Worm (Caenorhabditis elegans): ENCODE measurements around the gene B0034.7.

Gene B0034.7

DNA sequence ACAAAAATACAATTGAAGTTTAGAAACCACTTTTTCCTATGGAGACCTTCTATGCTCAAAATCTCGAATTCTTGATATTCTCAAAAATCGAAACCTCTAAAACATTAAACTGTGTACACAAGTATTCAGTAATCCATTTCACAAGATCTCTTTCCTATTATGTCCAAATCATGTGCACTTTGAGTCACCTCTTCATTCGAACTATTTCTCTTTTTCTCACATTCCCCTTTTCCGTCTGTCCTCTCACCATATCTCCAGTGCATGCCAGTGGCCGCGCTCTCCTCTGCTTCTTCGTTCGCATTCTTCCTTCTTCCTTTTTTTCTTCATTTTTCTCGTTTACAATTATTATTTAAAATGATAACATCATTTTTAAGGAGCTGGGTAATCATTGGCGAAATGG, 18.8 kb upstream of the B0034.7 start, which contains the start of gene F28B12.1:
Gene F28B12.1, plus strand, starts transcription at position 335 of the 400 bp plus-strand sequence.
- TF ChIP-seq W03F9.2 (tag; optimal IDR thresholded peaks at IDR 0.05) = no peak
- TF ChIP-seq him-1 (tag; optimal IDR thresholded peaks at IDR 0.05) = peak; percentile 16
- TF ChIP-seq dao-5 (tag; optimal IDR thresholded peaks at IDR 0.05) = no peak

DNA sequence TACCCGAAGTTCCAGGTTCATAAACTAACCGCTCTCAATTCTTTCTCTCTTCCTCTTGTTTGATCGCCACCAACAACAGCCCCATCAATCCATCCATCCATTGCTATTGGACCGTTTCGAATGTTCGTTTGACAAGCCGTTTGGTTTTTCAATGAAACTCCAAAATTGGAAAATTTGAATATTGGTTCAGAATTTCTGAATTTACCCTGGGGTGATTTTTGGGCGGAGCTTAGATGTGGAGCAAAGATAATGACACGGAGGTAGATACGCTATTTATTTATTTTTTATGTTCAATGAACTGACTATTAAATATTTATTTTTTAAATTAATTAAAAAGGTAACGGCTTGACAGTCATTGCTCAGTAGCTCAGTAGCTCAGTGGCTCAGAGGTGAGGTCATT, 17.1 kb upstream of the B0034.7 start, which contains the start of gene B0034.2:
Gene B0034.2, minus strand, starts transcription at position 101 of the 400 bp plus-strand sequence.
- TF ChIP-seq him-1 (tag; optimal IDR thresholded peaks at IDR 0.05) (no peak), dao-5 (tag; optimal IDR thresholded peaks at IDR 0.05) (no peak), W03F9.2 (tag; optimal IDR thresholded peaks at IDR 0.05) (no peak)

DNA sequence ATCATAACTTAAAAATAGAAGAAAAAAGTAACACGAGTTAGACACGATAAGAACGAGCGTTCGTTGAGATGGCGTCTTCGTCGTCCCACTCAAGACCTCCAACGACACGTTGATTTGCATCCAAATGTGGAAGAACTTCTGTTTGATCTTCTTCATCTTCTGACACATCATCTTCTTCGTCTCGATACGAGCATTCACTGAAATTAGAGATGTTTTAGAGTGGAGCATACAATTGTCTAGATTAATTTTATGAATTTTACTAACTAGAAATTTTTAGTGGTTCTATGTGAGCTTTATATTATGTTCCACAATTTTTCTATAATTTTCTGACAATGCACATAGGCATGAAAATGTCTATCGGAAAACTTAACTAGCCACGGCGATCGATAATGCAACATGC, 15.6 kb upstream of the B0034.7 start:
- TF ChIP-seq W03F9.2 (tag; optimal IDR thresholded peaks at IDR 0.05) (no peak), dao-5 (tag; optimal IDR thresholded peaks at IDR 0.05) (no peak), him-1 (tag; optimal IDR thresholded peaks at IDR 0.05) (no peak)

DNA sequence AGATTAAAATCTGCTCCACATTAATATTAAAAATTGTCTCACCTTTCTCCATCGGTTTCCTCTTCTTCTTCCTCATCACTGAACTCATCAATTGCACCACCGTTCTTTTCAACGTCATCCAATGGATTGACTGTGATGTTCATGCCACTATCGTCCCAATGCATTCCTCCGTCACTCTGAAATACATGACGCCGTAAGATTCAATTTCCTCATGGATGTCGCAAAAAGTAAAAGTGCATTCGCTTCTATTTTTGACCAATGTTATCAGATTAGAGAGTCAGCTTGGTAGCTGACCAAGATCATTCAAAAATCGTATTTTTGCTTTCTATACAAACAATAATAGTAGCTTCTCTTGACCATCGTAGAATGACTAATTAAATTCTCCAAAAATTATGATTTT, 15.0 kb upstream of the B0034.7 start:
- TF ChIP-seq dao-5 (tag; optimal IDR thresholded peaks at IDR 0.05) = no peak
- no peak for TF ChIP-seq W03F9.2 (tag; optimal IDR thresholded peaks at IDR 0.05)
- TF ChIP-seq him-1 (tag; optimal IDR thresholded peaks at IDR 0.05) = no peak

DNA sequence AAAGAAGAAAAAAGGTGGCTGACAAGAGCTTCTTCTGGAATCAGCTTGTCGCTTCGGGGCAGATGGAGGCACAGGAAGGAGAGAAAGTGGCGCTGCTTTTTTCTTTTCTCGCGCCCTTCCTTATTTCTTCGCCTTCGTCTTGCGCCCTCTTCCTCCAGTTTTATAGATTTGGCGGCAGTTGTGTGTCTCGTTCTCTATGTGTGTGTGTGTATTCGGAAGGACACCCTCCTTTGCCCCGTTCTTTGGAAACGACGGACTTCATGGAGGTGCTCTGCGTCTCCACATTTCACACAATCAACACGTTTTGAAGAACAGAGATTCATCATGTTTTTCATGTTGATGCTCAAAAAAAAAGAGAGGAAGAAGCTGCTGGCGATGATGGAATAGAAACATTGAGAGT, 12.7 kb upstream of the B0034.7 start:
- no peak for TF ChIP-seq W03F9.2 (tag; optimal IDR thresholded peaks at IDR 0.05)
- TF ChIP-seq dao-5 (tag; optimal IDR thresholded peaks at IDR 0.05) = no peak
- no peak for TF ChIP-seq him-1 (tag; optimal IDR thresholded peaks at IDR 0.05)

DNA sequence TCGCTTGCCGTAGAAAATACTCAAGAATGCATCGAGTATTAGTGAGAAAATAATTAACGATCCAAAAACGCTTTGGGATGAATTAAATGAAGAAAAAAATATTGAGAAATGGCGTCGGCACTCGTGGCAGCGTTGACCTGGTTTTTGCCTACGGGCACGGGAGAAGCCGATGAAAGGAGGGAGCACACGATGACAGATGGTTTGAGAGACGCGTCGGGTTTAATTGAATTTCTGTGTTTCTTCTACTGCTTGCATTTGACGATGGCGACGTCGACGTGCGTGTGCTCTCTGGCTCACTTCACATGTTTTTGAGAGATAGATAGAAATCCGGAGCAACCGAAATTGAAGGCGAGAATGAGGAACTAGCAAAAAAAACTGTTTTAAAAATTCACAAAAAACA, 10.8 kb upstream of the B0034.7 start:
- TF ChIP-seq him-1 (tag; optimal IDR thresholded peaks at IDR 0.05) = no peak
- TF ChIP-seq W03F9.2 (tag; optimal IDR thresholded peaks at IDR 0.05) = no peak
- TF ChIP-seq dao-5 (tag; optimal IDR thresholded peaks at IDR 0.05) = no peak

DNA sequence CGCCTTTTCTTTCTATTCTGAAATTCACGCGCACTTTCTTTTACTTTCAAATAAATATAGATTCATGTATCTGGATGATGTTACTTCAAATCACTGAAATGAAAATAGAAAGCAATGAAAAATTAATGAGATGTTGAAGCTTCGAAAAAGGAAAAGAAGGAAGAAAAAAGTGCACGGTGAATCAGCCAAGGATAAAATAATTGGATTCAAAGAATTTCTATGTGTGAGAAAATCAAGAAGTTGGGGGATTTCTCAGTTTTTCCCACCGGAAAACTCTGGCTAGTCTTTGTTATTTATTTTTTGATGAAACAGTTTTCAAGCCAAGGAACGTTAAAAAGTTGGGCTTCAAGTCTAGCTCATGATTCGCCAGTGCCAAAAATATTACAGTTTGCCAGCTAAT, 9.7 kb upstream of the B0034.7 start:
- TF ChIP-seq him-1 (tag; optimal IDR thresholded peaks at IDR 0.05) (no peak), dao-5 (tag; optimal IDR thresholded peaks at IDR 0.05) (no peak), W03F9.2 (tag; optimal IDR thresholded peaks at IDR 0.05) (no peak)

DNA sequence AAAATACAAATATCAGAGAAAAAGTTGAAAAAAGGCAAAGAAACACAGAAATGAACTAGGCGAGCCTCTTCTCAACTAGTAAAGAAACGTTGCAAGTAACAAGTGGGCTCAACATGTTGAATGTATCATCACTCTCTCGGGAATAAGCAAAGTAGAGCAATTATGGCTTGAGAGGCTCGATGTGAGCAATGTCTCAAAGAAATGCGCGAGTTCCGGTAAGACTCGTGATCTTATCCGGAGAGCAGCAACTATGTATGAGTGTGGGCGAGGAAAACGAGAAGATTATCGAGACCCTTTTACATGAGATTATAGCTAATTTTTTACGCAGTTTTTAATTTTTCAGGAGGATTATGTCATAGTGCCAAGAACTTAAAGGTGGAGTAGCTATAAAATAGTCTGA, 9.2 kb upstream of the B0034.7 start:
- no peak for TF ChIP-seq W03F9.2 (tag; optimal IDR thresholded peaks at IDR 0.05)

DNA sequence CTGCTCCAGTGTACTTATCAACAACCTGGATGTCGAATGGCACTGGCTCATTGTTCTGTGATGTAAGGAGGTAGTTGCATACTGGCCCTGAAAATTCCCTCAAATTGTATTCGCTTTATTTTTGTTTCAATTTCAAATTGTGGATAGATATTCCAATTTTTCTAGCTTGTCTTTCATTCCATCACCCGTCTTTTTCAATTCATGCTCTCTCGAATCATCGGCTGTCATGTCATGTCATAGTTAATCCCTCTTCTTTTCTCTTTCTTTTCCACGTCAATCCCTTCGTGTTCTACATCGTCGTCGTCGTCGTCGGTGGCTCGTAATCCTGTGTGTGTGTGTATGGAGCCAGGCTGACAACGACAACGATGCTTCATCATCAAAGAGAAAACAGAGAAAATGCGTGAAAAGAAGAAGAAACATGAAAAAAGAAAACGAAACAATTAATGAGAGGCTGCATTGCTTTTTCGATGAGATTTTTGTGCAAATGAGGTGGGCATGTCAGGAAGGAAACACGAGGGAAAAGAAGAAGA, 5.7 kb upstream of the B0034.7 start:
- no peak for TF ChIP-seq W03F9.2 (tag; optimal IDR thresholded peaks at IDR 0.05)
- TF ChIP-seq him-1 (tag; optimal IDR thresholded peaks at IDR 0.05) = peak; percentile 6

DNA sequence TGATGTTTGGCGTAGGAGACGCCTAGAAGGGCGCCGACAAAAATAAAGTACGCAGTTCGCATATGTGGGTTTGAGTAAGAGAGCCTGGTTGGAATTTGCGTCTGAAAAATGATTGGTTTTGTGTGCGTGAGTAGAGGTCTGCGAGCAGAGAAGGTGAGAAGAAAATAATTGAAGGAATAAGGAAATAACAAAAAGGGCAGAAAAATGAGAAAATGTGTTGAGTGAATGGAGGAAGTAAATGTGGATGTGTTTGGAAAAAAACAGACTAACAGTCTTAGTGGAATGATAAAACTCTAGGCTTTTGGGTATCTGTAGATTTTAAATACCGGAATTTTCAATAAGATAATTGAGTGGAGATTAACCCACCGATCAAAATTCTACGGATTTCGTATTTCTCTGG, 4.8 kb upstream of the B0034.7 start, which contains the start of gene casy-1:
Gene casy-1, minus strand, starts transcription at position 101 of the 400 bp plus-strand sequence.
- TF ChIP-seq him-1 (tag; optimal IDR thresholded peaks at IDR 0.05) (no peak), dao-5 (tag; optimal IDR thresholded peaks at IDR 0.05) (no peak), W03F9.2 (tag; optimal IDR thresholded peaks at IDR 0.05) (no peak)

DNA sequence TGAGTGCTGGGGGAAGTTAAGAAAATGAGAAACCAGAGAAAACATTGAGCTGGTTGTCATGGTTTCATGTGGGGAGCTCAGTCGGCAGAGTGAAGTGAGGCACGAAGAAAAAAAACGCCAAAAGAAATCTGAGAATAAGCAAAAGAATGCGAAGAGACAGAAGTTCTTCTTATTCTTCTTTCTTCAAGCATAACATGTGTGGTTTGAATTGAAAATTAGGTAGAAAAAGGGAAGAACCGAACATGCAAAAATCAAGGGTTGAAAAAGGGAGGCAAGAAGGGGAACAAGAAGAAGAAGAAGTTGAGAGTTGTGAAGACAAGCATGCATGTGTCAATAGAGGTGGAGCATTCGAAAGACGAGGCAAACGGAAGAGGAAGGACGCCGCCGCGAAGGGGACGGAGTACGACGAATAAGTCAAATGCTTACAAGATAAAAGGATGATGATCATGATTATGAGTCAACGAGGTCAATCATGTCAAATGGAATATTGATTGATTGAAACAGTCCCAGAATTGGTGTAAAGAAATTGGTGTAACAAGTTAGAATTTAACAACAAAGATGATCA, 3.5 kb upstream of the B0034.7 start:
- no peak for TF ChIP-seq him-1 (tag; optimal IDR thresholded peaks at IDR 0.05)
- no peak for TF ChIP-seq dao-5 (tag; optimal IDR thresholded peaks at IDR 0.05)
- no peak for TF ChIP-seq W03F9.2 (tag; optimal IDR thresholded peaks at IDR 0.05)

DNA sequence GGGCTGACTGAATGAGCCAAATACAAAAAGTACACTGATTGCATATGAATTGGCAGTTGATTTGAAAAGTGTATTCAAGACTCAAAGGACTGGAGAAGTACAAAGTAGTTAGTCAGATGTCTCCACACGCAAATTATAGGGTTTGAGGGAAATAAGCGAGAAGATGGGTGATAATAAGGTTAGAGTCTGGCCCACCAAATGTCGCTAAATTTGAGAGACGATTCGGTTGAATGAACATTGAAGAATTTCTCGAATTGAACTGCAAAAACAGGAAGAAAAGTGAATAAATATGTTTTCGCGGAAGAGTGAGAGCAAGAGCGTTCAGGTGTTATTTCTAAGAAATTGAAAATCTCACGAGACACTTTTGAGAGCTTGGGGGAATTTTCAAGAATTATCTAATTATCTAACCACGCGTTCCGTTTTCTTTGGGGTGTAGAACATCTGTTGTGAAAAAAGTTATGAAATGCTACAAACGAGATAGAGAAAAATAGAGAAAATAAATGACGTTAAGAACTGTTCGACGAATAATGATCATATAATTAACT, 1.8 kb upstream of the B0034.7 start:
- TF ChIP-seq dao-5 (tag; optimal IDR thresholded peaks at IDR 0.05) (no peak), W03F9.2 (tag; optimal IDR thresholded peaks at IDR 0.05) (no peak), him-1 (tag; optimal IDR thresholded peaks at IDR 0.05) (no peak)

DNA sequence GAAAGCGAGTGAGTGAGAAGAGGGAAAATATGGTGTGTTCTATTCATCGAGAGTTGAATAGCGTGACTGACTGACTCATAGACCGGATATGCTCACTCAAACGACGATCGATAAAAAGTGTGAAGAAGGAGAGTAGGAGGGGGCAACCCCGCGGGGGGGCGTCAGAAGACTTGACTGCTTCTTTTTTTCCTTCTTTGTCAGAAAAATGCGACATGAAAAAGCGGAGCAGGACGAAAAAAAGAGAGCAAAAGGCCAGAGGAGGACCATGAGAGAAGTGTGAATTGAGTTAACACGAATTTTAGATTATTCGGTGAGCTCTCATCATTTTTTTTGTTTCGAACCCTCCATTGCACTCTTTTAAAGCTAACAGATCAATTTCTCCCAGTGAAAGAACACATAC, 926 bp downstream of the B0034.7 start:
- no peak for TF ChIP-seq dao-5 (tag; optimal IDR thresholded peaks at IDR 0.05)
- no peak for TF ChIP-seq W03F9.2 (tag; optimal IDR thresholded peaks at IDR 0.05)
- no peak for TF ChIP-seq him-1 (tag; optimal IDR thresholded peaks at IDR 0.05)

DNA sequence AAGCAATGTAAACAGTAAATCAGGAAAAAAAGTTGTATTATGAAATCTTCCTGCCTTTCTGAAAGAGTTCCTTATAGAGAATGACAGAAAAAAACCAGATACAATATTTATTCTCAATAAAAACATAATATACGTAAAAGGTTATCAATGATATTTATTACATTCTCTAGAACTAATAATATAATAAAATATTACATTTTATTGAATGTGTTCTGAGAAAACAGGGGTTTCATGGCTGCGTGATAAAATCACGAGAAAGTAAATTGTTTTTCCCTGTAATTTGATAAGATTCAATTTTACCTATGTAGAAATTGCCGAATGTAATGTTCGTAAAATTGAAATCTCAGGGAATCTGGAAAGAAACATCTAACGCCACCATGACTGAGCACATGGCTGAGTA, 3.5 kb downstream of the B0034.7 start:
- no peak for TF ChIP-seq W03F9.2 (tag; optimal IDR thresholded peaks at IDR 0.05)
- no peak for TF ChIP-seq dao-5 (tag; optimal IDR thresholded peaks at IDR 0.05)
- TF ChIP-seq him-1 (tag; optimal IDR thresholded peaks at IDR 0.05) = no peak

DNA sequence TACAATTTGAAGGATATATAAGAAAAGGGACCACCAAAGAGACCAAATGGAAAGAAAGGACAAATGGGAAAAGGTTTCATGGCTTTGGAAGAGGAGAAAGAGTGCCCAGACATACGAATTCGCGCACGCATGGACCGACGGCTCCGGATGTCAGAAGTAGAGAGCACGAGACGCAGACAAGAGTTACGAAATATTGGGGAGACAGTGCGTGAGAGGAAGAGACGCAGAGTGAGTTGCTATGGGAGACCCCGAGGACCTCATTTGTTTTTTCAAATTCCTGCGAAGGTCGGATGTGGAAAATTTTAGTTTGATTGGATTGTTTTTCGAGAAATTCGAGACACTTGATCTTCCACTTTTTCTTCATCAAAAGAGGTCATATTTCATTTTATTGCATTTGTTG, 5.2 kb downstream of the B0034.7 start:
- TF ChIP-seq him-1 (tag; optimal IDR thresholded peaks at IDR 0.05) = peak; percentile 18
- no peak for TF ChIP-seq dao-5 (tag; optimal IDR thresholded peaks at IDR 0.05)
